Worm (Caenorhabditis elegans) whole organism, young adult: ENCODE measurements around the gene Y51B9A.8.

Experiments
- F33H1.4 ChIP-seq: fragments of 200-800 bp; sonication (Bioruptor generic); IDR thresholded peaks from 2 replicates; pipeline ENCODE4 v1.3.6; 2022; ENCODE audit warnings: missing genetic modification reagents, missing genetic modification characterization, missing compliant biosample characterization
- Y79H2A.3 ChIP-seq: fragments of 200-800 bp; sonication (Bioruptor generic); conservative IDR thresholded peaks from 2 replicates; pipeline ENCODE4 v1.3.6; 2022; ENCODE audit warnings: missing genetic modification reagents, missing genetic modification characterization, missing compliant biosample characterization
- lsy-27 ChIP-seq: sonication (generic microtip); optimal IDR thresholded peaks from 2 replicates; lab custom pipeline; 2017; ENCODE audit warnings: missing genetic modification characterization, mild to moderate bottlenecking, missing compliant biosample characterization, antibody characterized with exemption, missing genotype, borderline replicate concordance; ENCODE audit not compliant: insufficient read depth
- nhr-120 ChIP-seq: fragments of 200-800 bp; sonication (Bioruptor generic); IDR thresholded peaks from 2 replicates; pipeline ENCODE4 v1.3.6; 2022; ENCODE audit warnings: missing genetic modification characterization, missing compliant biosample characterization

- no peak for TF ChIP-seq nhr-120 (GFP tag; lab: Robert Waterston, UW)
- no peak for TF ChIP-seq lsy-27
- no peak for TF ChIP-seq F33H1.4 (GFP tag; lab: Robert Waterston, UW)
- no peak for TF ChIP-seq Y79H2A.3 (GFP tag; lab: Robert Waterston, UW)
Measured at ce11 chrII:9407020-9407419, 8.4 kb downstream of the Y51B9A.8 start, which contains the start of gene mpz-6.
